Fruit fly (Drosophila melanogaster) whole organism, embryonic: Measurements from ENCODE around the gene Agpat1.

Experiments
- Ada2b ChIP-seq: fragments of 200-800 bp; sonication (Bioruptor generic); IDR thresholded peaks from 2 replicates; pipeline ENCODE4 v1.3.6; 2022; ENCODE audit warnings: missing biosample characterization, missing genetic modification characterization
- CG10267 ChIP-seq: fragments of 200-800 bp; sonication (Bioruptor generic); optimal IDR thresholded peaks from 2 replicates; lab custom pipeline; 2018; ENCODE audit warnings: missing biosample characterization, mild to moderate bottlenecking, missing genetic modification characterization, moderate library complexity
- CG11085 ChIP-seq: fragments of 200-800 bp; sonication (Bioruptor generic); IDR thresholded peaks from 2 replicates; pipeline ENCODE4 v1.3.6; 2022; ENCODE audit warnings: missing biosample characterization, missing genetic modification characterization
- CG11504 ChIP-seq: fragments of 200-800 bp; sonication (Bioruptor generic); optimal IDR thresholded peaks from 3 replicates; lab custom pipeline; 2019; ENCODE audit warnings: missing biosample characterization, mild to moderate bottlenecking, missing genetic modification characterization, moderate library complexity
- CG15696 ChIP-seq: fragments of 200-800 bp; sonication (Bioruptor generic); optimal IDR thresholded peaks from 2 replicates; lab custom pipeline; 2019; ENCODE audit warnings: missing biosample characterization, mild to moderate bottlenecking, missing genetic modification characterization, moderate library complexity
- CG16863 ChIP-seq: fragments of 200-800 bp; sonication (Bioruptor generic); optimal IDR thresholded peaks from 3 replicates; lab custom pipeline; 2016; ENCODE audit warnings: missing biosample characterization, missing genetic modification characterization
- CG17829 ChIP-seq: fragments of 200-800 bp; optimal IDR thresholded peaks from 2 replicates; lab custom pipeline; 2019; ENCODE audit warnings: missing biosample characterization, mild to moderate bottlenecking, missing genetic modification characterization, moderate library complexity
- CG18764 ChIP-seq: fragments of 200-800 bp; sonication (Bioruptor generic); optimal IDR thresholded peaks from 3 replicates; lab custom pipeline; 2016; ENCODE audit warnings: missing biosample characterization, missing genetic modification characterization
- CG42726 ChIP-seq: fragments of 200-800 bp; sonication (Bioruptor generic); IDR thresholded peaks from 2 replicates; pipeline ENCODE4 v1.3.6; 2022; ENCODE audit warnings: missing biosample characterization, missing genetic modification characterization; ENCODE audit not compliant: partially characterized antibody
- CG8089 ChIP-seq: fragments of 200-800 bp; sonication (Bioruptor generic); optimal IDR thresholded peaks from 3 replicates; lab custom pipeline; 2016; ENCODE audit warnings: missing biosample characterization, missing genetic modification characterization
- CG8924 ChIP-seq: fragments of 200-800 bp; optimal IDR thresholded peaks from 3 replicates; lab custom pipeline; 2019; ENCODE audit warnings: missing biosample characterization, mild to moderate bottlenecking, missing genetic modification characterization, moderate library complexity
- CG9797 ChIP-seq: fragments of 200-800 bp; sonication (Bioruptor generic); optimal IDR thresholded peaks from 3 replicates; lab custom pipeline; 2018; ENCODE audit warnings: missing biosample characterization, mild to moderate bottlenecking, missing genetic modification characterization
- CTCF ChIP-seq: fragments of 200-800 bp; sonication (Bioruptor generic); optimal IDR thresholded peaks from 2 replicates; lab custom pipeline; 2017; ENCODE audit warnings: missing biosample characterization, mild to moderate bottlenecking, missing genetic modification characterization, moderate library complexity
- D19A ChIP-seq: fragments of 200-800 bp; optimal IDR thresholded peaks from 3 replicates; lab custom pipeline; 2019; ENCODE audit warnings: missing biosample characterization, mild to moderate bottlenecking, missing genetic modification characterization, moderate library complexity
- Dbx ChIP-seq: fragments of 200-800 bp; sonication (Bioruptor generic); IDR thresholded peaks from 3 replicates; pipeline ENCODE4 v1.3.6; 2022; ENCODE audit warnings: missing biosample characterization, missing genetic modification characterization
- Eip74EF ChIP-seq, 2 experiments: fragments of 200-800 bp in 1 of 2; fragments of >200 bp in 1 of 2; sonication (Bioruptor generic) in 1 of 2; optimal IDR thresholded peaks; 2 replicates each; lab custom pipeline; 2017 to 2019; ENCODE audit warnings: missing biosample characterization in 2 of 2, missing genetic modification characterization in 2 of 2, mild to moderate bottlenecking in 1 of 2, moderate library complexity in 1 of 2
- H2.0 ChIP-seq: fragments of 200-800 bp; sonication (Bioruptor generic); IDR thresholded peaks from 2 replicates; pipeline ENCODE4 v1.3.6; 2022; ENCODE audit warnings: missing biosample characterization, missing genetic modification characterization
- Hr78 ChIP-seq, 2 experiments: fragments of 200-800 bp in 1 of 2; fragments of >200 bp in 1 of 2; sonication (Bioruptor generic) in 1 of 2; optimal IDR thresholded peaks; 2 replicates each; lab custom pipeline; 2017 to 2019; ENCODE audit warnings: missing biosample characterization in 2 of 2, missing genetic modification characterization in 2 of 2, mild to moderate bottlenecking in 1 of 2, moderate library complexity in 1 of 2
- MBD-R2 ChIP-seq: fragments of 200-800 bp; sonication (Bioruptor generic); IDR thresholded peaks from 2 replicates; pipeline ENCODE4 v1.3.6; 2022; ENCODE audit warnings: missing biosample characterization, missing genetic modification characterization
- Med ChIP-seq: fragments of 200-800 bp; sonication (Bioruptor generic); peaks from one replicate; lab custom pipeline; 2016; ENCODE audit warnings: missing biosample characterization, missing genetic modification characterization, mild to moderate bottlenecking, inconsistent platforms, moderate library complexity
- Mes4 ChIP-seq: fragments of 200-800 bp; sonication (Bioruptor generic); optimal IDR thresholded peaks from 2 replicates; lab custom pipeline; 2016; ENCODE audit warnings: missing biosample characterization, missing genetic modification characterization
- PHDP ChIP-seq: fragments of 200-800 bp; sonication (Bioruptor generic); optimal IDR thresholded peaks from 3 replicates; lab custom pipeline; 2018; ENCODE audit warnings: missing biosample characterization, mild to moderate bottlenecking, missing genetic modification characterization, moderate library complexity
- Poxn ChIP-seq: fragments of 200-800 bp; sonication (Bioruptor generic); IDR thresholded peaks from 2 replicates; pipeline ENCODE4 v1.3.6; 2022; ENCODE audit warnings: missing biosample characterization, missing genetic modification characterization
- Six4 ChIP-seq: fragments of 200-800 bp; sonication (Bioruptor generic); optimal IDR thresholded peaks from 2 replicates; lab custom pipeline; 2016; ENCODE audit warnings: missing biosample characterization, missing genetic modification characterization
- Stat92E ChIP-seq, 3 experiments: fragments of >200 bp in 2 of 3; fragments of 200-800 bp in 1 of 3; sonication (Bioruptor generic) in 1 of 3; optimal IDR thresholded peaks; 2 replicates each; lab custom pipeline; 2017 to 2019; ENCODE audit warnings: missing biosample characterization in 3 of 3, missing genetic modification characterization in 3 of 3, mild to moderate bottlenecking in 1 of 3, moderate library complexity in 1 of 3
- Trl ChIP-seq, 3 experiments: fragments of >200 bp in 2 of 3; fragments of 200-800 bp in 1 of 3; sonication (Bioruptor generic) in 1 of 3; optimal IDR thresholded peaks; 2 replicates in 1 of 3; 3 replicates in 2 of 3; lab custom pipeline; 2016 to 2017; ENCODE audit warnings: missing biosample characterization in 1 of 3, missing genetic modification characterization in 1 of 3
- ato ChIP-seq: fragments of 200-800 bp; sonication (Bioruptor generic); IDR thresholded peaks from 2 replicates; pipeline ENCODE4 v1.3.6; 2022; ENCODE audit warnings: missing biosample characterization, missing genetic modification characterization; ENCODE audit not compliant: partially characterized antibody
- bsh ChIP-seq, 2 experiments: fragments of 200-800 bp; sonication (Bioruptor generic); optimal IDR thresholded peaks; 2 replicates each; lab custom pipeline; 2017 to 2018; ENCODE audit warnings: mild to moderate bottlenecking in 2 of 2, missing biosample characterization in 2 of 2, missing genetic modification characterization in 2 of 2, moderate library complexity in 1 of 2
- crp ChIP-seq, 2 experiments: fragments of 200-800 bp; sonication (Bioruptor generic); optimal IDR thresholded peaks; 2 replicates in 1 of 2; 3 replicates in 1 of 2; lab custom pipeline; 2017; ENCODE audit warnings: missing biosample characterization in 2 of 2, missing genetic modification characterization in 2 of 2, mild to moderate bottlenecking in 1 of 2, moderate library complexity in 1 of 2
- eve ChIP-seq, 2 experiments: fragments of >200 bp; optimal IDR thresholded peaks; 2 replicates each; lab custom pipeline; 2017; ENCODE audit warnings: missing biosample characterization in 2 of 2, missing genetic modification characterization in 2 of 2
- fd102C ChIP-seq: fragments of 200-800 bp; sonication (Bioruptor generic); optimal IDR thresholded peaks from 2 replicates; lab custom pipeline; 2018; ENCODE audit warnings: missing biosample characterization, mild to moderate bottlenecking, missing genetic modification characterization, moderate library complexity
- fd96Cb ChIP-seq: fragments of 200-800 bp; sonication (Bioruptor generic); optimal IDR thresholded peaks from 2 replicates; lab custom pipeline; 2018; ENCODE audit warnings: missing biosample characterization, mild to moderate bottlenecking, missing genetic modification characterization, moderate library complexity
- gt ChIP-seq: fragments of 200-800 bp; sonication (Bioruptor generic); IDR thresholded peaks from 2 replicates; pipeline ENCODE4 v1.3.6; 2022; ENCODE audit warnings: missing biosample characterization, missing genetic modification characterization
- insv ChIP-seq, 2 experiments: fragments of 200-800 bp; sonication (Bioruptor generic); optimal IDR thresholded peaks; 3 replicates each; lab custom pipeline; 2016 to 2018; ENCODE audit warnings: missing biosample characterization in 2 of 2, missing genetic modification characterization in 2 of 2
- jing ChIP-seq: fragments of 200-800 bp; sonication (Bioruptor generic); optimal IDR thresholded peaks from 2 replicates; lab custom pipeline; 2018; ENCODE audit warnings: missing biosample characterization, mild to moderate bottlenecking, missing genetic modification characterization
- jumu ChIP-seq: fragments of 200-800 bp; sonication (Bioruptor generic); optimal IDR thresholded peaks from 3 replicates; lab custom pipeline; 2016; ENCODE audit warnings: missing biosample characterization, missing genetic modification characterization
- nerfin-2 ChIP-seq: fragments of 200-800 bp; sonication (Bioruptor generic); IDR thresholded peaks from 2 replicates; pipeline ENCODE4 v1.3.6; 2022; ENCODE audit warnings: missing biosample characterization, missing genetic modification characterization; ENCODE audit not compliant: partially characterized antibody
- pnt ChIP-seq: fragments of 200-800 bp; sonication (Bioruptor generic); optimal IDR thresholded peaks from 3 replicates; lab custom pipeline; 2016; ENCODE audit warnings: missing biosample characterization, missing genetic modification characterization
- prd ChIP-seq, 3 experiments: fragments of >200 bp in 2 of 3; fragments of 200-800 bp in 1 of 3; sonication (Bioruptor generic) in 1 of 3; optimal IDR thresholded peaks in 2 of 3; IDR thresholded peaks in 1 of 3; 2 replicates in 2 of 3; 3 replicates in 1 of 3; pipeline versions ENCODE4 v1.3.6 to Lab custom; 2017 to 2022; ENCODE audit warnings: missing biosample characterization in 1 of 3, missing genetic modification characterization in 1 of 3
- sens-2 ChIP-seq: fragments of 200-800 bp; sonication (Bioruptor generic); IDR thresholded peaks from 2 replicates; pipeline ENCODE4 v1.3.6; 2022; ENCODE audit warnings: missing biosample characterization, missing genetic modification characterization
- shn ChIP-seq: fragments of 200-800 bp; sonication (Bioruptor generic); optimal IDR thresholded peaks from 3 replicates; lab custom pipeline; 2016; ENCODE audit warnings: missing biosample characterization, missing genetic modification characterization
- tap ChIP-seq: fragments of 200-800 bp; optimal IDR thresholded peaks from 3 replicates; lab custom pipeline; 2019; ENCODE audit warnings: missing biosample characterization, mild to moderate bottlenecking, missing genetic modification characterization, moderate library complexity
- trem ChIP-seq: fragments of 200-800 bp; optimal IDR thresholded peaks from 3 replicates; lab custom pipeline; 2019; ENCODE audit warnings: missing biosample characterization, mild to moderate bottlenecking, missing genetic modification characterization, moderate library complexity
- vfl ChIP-seq: fragments of 200-800 bp; sonication (Bioruptor generic); optimal IDR thresholded peaks from 2 replicates; lab custom pipeline; 2016; ENCODE audit warnings: missing biosample characterization, missing genetic modification characterization
- vvl ChIP-seq: fragments of 200-800 bp; sonication (Bioruptor generic); IDR thresholded peaks from 2 replicates; pipeline ENCODE4 v1.3.6; 2022; ENCODE audit warnings: missing biosample characterization, missing genetic modification characterization
- wek ChIP-seq: fragments of 200-800 bp; sonication (Bioruptor generic); optimal IDR thresholded peaks from 3 replicates; lab custom pipeline; 2018; ENCODE audit warnings: missing biosample characterization, mild to moderate bottlenecking, missing genetic modification characterization, moderate library complexity
- zen2 ChIP-seq: fragments of 200-800 bp; sonication (Bioruptor generic); IDR thresholded peaks from 3 replicates; pipeline ENCODE4 v1.3.6; 2022; ENCODE audit warnings: missing biosample characterization, missing genetic modification characterization; ENCODE audit not compliant: partially characterized antibody

The Agpat1 gene

dm6 chrX:12755600-12756373, 9.3 kb upstream of the Agpat1 start (continued):
- TF ChIP-seq vfl (GFP tag; lab: Kevin White, UChicago) (peak; percentile 49), vvl (GFP tag; lab: Robert Waterston, UW) (peak; percentile 51; the same call in 1 of the 2 replicates), CG11504 (peak; percentile 86), shn (GFP tag; lab: Kevin White, UChicago) (peak; percentile 73), Mes4 (GFP tag; lab: Kevin White, UChicago) (no peak), CG42726 (no peak), jumu (GFP tag; lab: Kevin White, UChicago) (peak; percentile 21), CG11085 (GFP tag; lab: Robert Waterston, UW) (peak; percentile 77), Six4 (GFP tag; lab: Kevin White, UChicago) (peak; percentile 53), fd96Cb (tag; lab: Kevin White, UChicago) (peak; percentile 71)

DNA sequence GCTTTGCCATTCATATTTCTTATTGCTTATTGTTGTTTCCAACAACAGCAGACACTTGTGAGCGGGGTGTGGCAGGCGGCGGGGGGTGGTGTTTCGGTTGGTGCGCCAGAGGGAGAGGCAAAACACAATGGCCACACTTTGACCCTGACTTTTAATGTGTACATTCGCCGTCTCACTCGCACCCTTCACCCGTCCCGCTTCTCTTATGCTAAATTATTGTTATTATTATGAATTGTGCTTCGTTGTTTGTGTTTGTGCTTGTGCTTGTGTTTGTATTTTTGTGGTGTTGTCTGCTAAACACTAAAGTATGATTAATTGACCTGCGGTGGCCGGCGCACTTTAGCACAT, 8.7 kb upstream of the Agpat1 start:
- TF ChIP-seq Eip74EF (GFP tag; optimal IDR thresholded peaks at IDR 0.05; lab: Kevin White, UChicago), result peak in 1 of 2 experiments; percentile 17
- no peak for TF ChIP-seq CG8924 (tag; lab: Kevin White, UChicago)
- TF ChIP-seq nerfin-2 (GFP tag; lab: Robert Waterston, UW), result no peak
- no peak for TF ChIP-seq CG17829 (tag; lab: Kevin White, UChicago)
- TF ChIP-seq pnt, result no peak
- TF ChIP-seq H2.0, result no peak
- TF ChIP-seq sens-2 (GFP tag; lab: Robert Waterston, UW), result no peak
- TF ChIP-seq tap, result no peak
- no peak for TF ChIP-seq insv (GFP tag; optimal IDR thresholded peaks at IDR 0.05; lab: Kevin White, UChicago)
- peak; percentile 76 for TF ChIP-seq Med (GFP tag; lab: Kevin White, UChicago)
- TF ChIP-seq gt, result no peak
- TF ChIP-seq jing (GFP tag; lab: Kevin White, UChicago), result no peak
- TF ChIP-seq CG8089 (GFP tag; lab: Kevin White, UChicago), result no peak
- no peak for TF ChIP-seq trem (tag; lab: Kevin White, UChicago)
- TF ChIP-seq PHDP (tag; lab: Kevin White, UChicago), result no peak
- TF ChIP-seq CG15696 (tag; lab: Kevin White, UChicago), result no peak
- TF ChIP-seq wek, result peak; percentile 4
- no peak for TF ChIP-seq CG16863 (GFP tag; lab: Kevin White, UChicago)
- TF ChIP-seq Trl (optimal IDR thresholded peaks at IDR 0.05; lab: Kevin White, UChicago), result no peak
- TF ChIP-seq Trl (GFP tag; optimal IDR thresholded peaks at IDR 0.05; lab: Kevin White, UChicago), result no peak
- no peak for TF ChIP-seq Dbx (GFP tag; lab: Robert Waterston, UW)
- no peak for TF ChIP-seq zen2 (GFP tag; lab: Robert Waterston, UW)
- TF ChIP-seq CG18764 (GFP tag; lab: Kevin White, UChicago), result no peak
- TF ChIP-seq Poxn (GFP tag; lab: Robert Waterston, UW), result no peak
- TF ChIP-seq eve (GFP tag; optimal IDR thresholded peaks at IDR 0.05; lab: Kevin White, UChicago), result no peak
- TF ChIP-seq CG10267 (tag; lab: Kevin White, UChicago), result no peak
- TF ChIP-seq D19A (tag; lab: Kevin White, UChicago), result no peak
- no peak for TF ChIP-seq Stat92E (GFP tag; optimal IDR thresholded peaks at IDR 0.05; lab: Kevin White, UChicago)
- TF ChIP-seq MBD-R2 (GFP tag; lab: Robert Waterston, UW), result peak; percentile 19; the same call in 1 of the 2 replicates
- no peak for TF ChIP-seq Ada2b (GFP tag; lab: Robert Waterston, UW)
- no peak for TF ChIP-seq crp (GFP tag; optimal IDR thresholded peaks at IDR 0.05; lab: Kevin White, UChicago)
- no peak for TF ChIP-seq fd102C (GFP tag; lab: Kevin White, UChicago)
- no peak for TF ChIP-seq CG9797 (GFP tag; lab: Kevin White, UChicago)
- TF ChIP-seq prd (optimal IDR thresholded peaks at IDR 0.05; lab: Kevin White, UChicago), result no peak
- no peak for TF ChIP-seq prd (GFP tag; IDR thresholded peaks at IDR 0.05; lab: Robert Waterston, UW)
- peak in 1 of 2 experiments; percentile 97 for TF ChIP-seq Hr78 (GFP tag; optimal IDR thresholded peaks at IDR 0.05; lab: Kevin White, UChicago)
- TF ChIP-seq ato (GFP tag; lab: Robert Waterston, UW), result no peak
- TF ChIP-seq bsh (GFP tag; optimal IDR thresholded peaks at IDR 0.05; lab: Kevin White, UChicago), result no peak
- TF ChIP-seq CTCF (GFP tag; lab: Kevin White, UChicago), result no peak
